Worm (Caenorhabditis elegans): ENCODE measurements around the gene arrd-5.
"Not testable (repeated sequence)": the region's sequence is repeated elsewhere in the genome, so short reads cannot be mapped to it uniquely, and the experiment has no call there.

The arrd-5 gene

DNA sequence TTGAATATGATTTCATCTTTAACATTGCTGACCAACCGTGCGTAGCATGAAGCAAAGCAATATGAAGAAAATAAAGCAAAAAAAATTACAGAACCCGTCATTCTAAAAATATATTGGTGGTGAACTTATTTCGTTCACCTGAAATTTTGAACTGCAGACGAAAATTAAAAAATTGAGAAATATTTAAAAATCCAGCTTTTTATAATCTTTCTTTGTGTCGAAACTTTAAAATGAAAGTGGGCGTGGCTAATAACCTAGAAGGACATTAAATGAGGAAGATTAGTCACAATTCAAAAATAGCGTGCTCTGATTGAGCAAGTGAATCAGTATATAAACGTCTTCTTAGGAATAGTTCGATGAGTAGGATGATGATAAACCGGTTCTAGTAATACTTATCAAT lies 14.5 kb downstream of the arrd-5 start, which contains the start of gene old-2:
Gene old-2, minus strand, starts transcription at position 101 of the 400 bp plus-strand sequence.
- TF ChIP-seq cog-1 (tag; optimal IDR thresholded peaks at IDR 0.05) (no peak), klf-2 (GFP tag; conservative IDR thresholded peaks at IDR 0.05) (no peak), med-1 (GFP tag; optimal IDR thresholded peaks at IDR 0.05; ENCODE audit: insufficient read depth) (no peak), ztf-29 (GFP tag; IDR thresholded peaks at IDR 0.05) (no peak), T22C8.4 (GFP tag; IDR thresholded peaks at IDR 0.05) (no peak), flt-1 (GFP tag; IDR thresholded peaks at IDR 0.05) (no peak), tab-1 (GFP tag; IDR thresholded peaks at IDR 0.05) (no peak), ref-1 (GFP tag; conservative IDR thresholded peaks at IDR 0.05) (no peak), ztf-23 (GFP tag; IDR thresholded peaks at IDR 0.05) (no peak)

DNA sequence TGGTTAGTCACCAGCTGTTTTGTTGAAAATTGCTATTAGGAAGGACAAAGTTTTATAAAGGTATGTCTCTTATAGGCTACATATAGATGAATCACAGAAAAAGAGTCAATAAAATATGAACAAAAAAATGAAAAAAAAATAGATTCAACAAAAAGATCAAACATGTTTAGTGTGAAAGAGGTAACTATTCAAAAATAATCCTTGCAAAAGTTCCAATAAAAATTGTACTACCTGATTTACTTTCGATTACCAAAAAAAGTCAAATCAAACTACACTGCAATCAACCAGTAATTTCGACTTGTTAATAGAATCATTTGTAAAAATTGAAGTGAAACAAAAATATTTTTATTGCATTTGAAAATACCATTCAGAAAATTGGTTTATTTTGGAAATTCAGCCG lies 15.9 kb downstream of the arrd-5 start, which contains the start of gene ZK938.10:
Gene ZK938.10, minus strand, starts transcription at position 101 of the 400 bp plus-strand sequence.
- TF ChIP-seq T22C8.4 (GFP tag; IDR thresholded peaks at IDR 0.05) (no peak), tab-1 (GFP tag; IDR thresholded peaks at IDR 0.05) (no peak), ztf-29 (GFP tag; IDR thresholded peaks at IDR 0.05) (no peak), cog-1 (tag; optimal IDR thresholded peaks at IDR 0.05) (no peak), flt-1 (GFP tag; IDR thresholded peaks at IDR 0.05) (no peak), ztf-23 (GFP tag; IDR thresholded peaks at IDR 0.05) (no peak), ref-1 (GFP tag; conservative IDR thresholded peaks at IDR 0.05) (no peak), med-1 (GFP tag; optimal IDR thresholded peaks at IDR 0.05; ENCODE audit: insufficient read depth) (no peak), klf-2 (GFP tag; conservative IDR thresholded peaks at IDR 0.05) (no peak)

DNA sequence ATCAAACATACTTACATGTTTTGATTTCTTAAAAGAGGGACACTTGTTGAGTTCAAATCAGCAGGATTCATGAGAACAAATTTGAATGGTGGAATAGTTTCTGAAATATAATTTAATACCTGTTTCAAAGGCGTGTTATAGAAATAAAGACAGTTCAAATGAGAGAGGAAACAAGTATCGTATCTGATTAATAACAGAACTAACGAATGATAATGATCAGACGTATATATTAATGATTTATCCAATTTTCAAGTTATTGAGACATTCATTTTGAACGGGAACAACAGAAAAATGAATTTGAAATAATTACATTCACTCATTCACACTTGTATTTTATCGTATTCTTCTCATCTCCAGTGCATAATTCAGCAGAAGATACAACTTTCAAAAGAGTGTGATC lies 20.6 kb downstream of the arrd-5 start, which contains the start of gene chil-4:
Gene chil-4, minus strand, starts transcription at position 101 of the 400 bp plus-strand sequence.
- TF ChIP-seq med-1 (GFP tag; optimal IDR thresholded peaks at IDR 0.05; ENCODE audit: insufficient read depth) (no peak), flt-1 (GFP tag; IDR thresholded peaks at IDR 0.05) (no peak), ztf-29 (GFP tag; IDR thresholded peaks at IDR 0.05) (no peak), cog-1 (tag; optimal IDR thresholded peaks at IDR 0.05) (no peak), ztf-23 (GFP tag; IDR thresholded peaks at IDR 0.05) (no peak), ref-1 (GFP tag; conservative IDR thresholded peaks at IDR 0.05) (no peak), T22C8.4 (GFP tag; IDR thresholded peaks at IDR 0.05) (no peak)

DNA sequence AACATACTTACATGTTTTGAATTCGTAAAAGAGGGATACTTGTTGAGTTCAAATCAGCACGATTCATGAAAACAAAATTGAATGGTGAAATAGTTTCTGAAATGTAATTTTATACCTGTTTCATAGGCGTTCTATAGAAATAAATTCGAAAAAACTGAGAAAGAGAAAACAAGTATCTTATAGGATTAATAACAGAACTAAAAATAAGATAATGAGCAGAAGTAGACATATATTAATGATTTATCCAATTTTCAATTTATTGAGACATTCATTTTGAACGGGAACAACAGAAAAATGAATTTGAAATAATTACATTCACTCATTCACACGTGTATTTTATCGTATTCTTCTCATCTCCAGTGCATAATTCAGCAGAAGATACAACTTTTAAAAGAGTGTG lies 22.8 kb downstream of the arrd-5 start, which contains the start of gene chil-6:
Gene chil-6, minus strand, starts transcription at position 101 of the 400 bp plus-strand sequence.
- TF ChIP-seq flt-1 (GFP tag; IDR thresholded peaks at IDR 0.05) (no peak), ref-1 (GFP tag; conservative IDR thresholded peaks at IDR 0.05) (no peak), klf-2 (GFP tag; conservative IDR thresholded peaks at IDR 0.05) (no peak), tab-1 (GFP tag; IDR thresholded peaks at IDR 0.05) (no peak), med-1 (GFP tag; optimal IDR thresholded peaks at IDR 0.05; ENCODE audit: insufficient read depth) (no peak), ztf-29 (GFP tag; IDR thresholded peaks at IDR 0.05) (no peak), cog-1 (tag; optimal IDR thresholded peaks at IDR 0.05) (no peak), ztf-23 (GFP tag; IDR thresholded peaks at IDR 0.05) (no peak), T22C8.4 (GFP tag; IDR thresholded peaks at IDR 0.05) (no peak)

DNA sequence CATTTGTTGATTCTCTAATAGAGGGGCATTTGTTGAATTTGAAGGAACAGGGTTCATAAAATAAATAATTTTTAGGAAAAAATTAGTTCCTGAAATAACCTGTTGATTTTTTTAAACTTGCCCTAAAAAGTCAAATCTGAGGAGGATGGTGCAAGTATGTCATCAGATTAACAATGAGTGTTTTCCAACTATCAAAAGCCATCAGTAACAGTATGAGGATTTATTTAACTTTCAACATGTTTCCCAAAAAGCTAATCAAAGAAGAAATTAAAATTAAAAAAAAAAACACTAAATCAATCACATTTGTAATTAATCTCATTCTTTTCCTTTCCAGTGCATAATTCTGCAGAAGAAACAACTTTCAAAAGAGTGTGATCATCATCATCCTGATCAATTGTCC lies 24.6 kb downstream of the arrd-5 start, which contains the start of gene chil-5:
Gene chil-5, minus strand, starts transcription at position 101 of the 400 bp plus-strand sequence.
- TF ChIP-seq ztf-29 (GFP tag; IDR thresholded peaks at IDR 0.05) (no peak), flt-1 (GFP tag; IDR thresholded peaks at IDR 0.05) (no peak), tab-1 (GFP tag; IDR thresholded peaks at IDR 0.05) (no peak), ztf-23 (GFP tag; IDR thresholded peaks at IDR 0.05) (no peak), cog-1 (tag; optimal IDR thresholded peaks at IDR 0.05) (no peak), ref-1 (GFP tag; conservative IDR thresholded peaks at IDR 0.05) (no peak), med-1 (GFP tag; optimal IDR thresholded peaks at IDR 0.05; ENCODE audit: insufficient read depth) (no peak), klf-2 (GFP tag; conservative IDR thresholded peaks at IDR 0.05) (no peak), T22C8.4 (GFP tag; IDR thresholded peaks at IDR 0.05) (no peak)

DNA sequence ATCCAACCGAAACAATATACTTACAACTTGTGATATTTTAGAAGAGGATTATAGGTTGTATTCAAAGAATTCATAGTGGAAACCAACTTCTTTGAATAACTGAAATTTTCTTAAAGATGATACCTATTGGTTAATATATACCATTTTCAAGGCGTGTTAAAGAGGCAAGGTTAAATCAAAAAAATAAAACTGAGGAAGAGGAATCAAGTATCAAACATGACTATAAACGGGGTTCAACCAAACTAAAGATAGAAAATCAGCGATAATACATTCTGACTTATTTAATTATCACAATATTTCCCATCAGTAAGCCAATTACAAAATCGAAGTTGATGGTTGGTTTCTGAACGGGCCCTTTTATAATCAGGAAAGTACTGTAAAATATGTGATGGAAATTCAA lies 26.4 kb downstream of the arrd-5 start, which contains the start of gene chil-3:
Gene chil-3, minus strand, starts transcription at position 101 of the 400 bp plus-strand sequence.
- TF ChIP-seq T22C8.4 (GFP tag; IDR thresholded peaks at IDR 0.05): no peak

DNA sequence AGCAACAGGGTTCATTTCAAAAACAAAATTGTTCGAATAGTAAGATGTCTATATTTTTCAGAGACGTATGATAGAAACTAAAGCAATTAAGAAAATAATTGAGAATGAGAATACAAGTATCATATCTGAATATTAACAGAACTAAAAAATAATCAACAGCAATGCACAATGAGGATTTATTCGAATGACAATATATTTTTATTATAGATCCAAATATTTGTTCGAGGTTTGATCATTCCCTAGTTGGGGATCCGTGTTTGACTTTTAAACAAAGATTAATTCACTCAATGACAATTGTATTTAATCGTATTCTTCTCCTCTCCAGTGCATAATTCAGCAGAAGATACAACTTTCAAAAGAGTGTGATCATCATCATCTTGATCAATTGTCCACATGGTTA lies 27.1 kb downstream of the arrd-5 start, which contains the start of gene C08H9.18:
Gene C08H9.18, minus strand, starts transcription at position 101 of the 400 bp plus-strand sequence.
- TF ChIP-seq cog-1 (tag; optimal IDR thresholded peaks at IDR 0.05) (no peak), T22C8.4 (GFP tag; IDR thresholded peaks at IDR 0.05) (no peak), ztf-23 (GFP tag; IDR thresholded peaks at IDR 0.05) (no peak), tab-1 (GFP tag; IDR thresholded peaks at IDR 0.05) (no peak), klf-2 (GFP tag; conservative IDR thresholded peaks at IDR 0.05) (no peak), ref-1 (GFP tag; conservative IDR thresholded peaks at IDR 0.05) (no peak), flt-1 (GFP tag; IDR thresholded peaks at IDR 0.05) (no peak), ztf-29 (GFP tag; IDR thresholded peaks at IDR 0.05) (no peak), med-1 (GFP tag; optimal IDR thresholded peaks at IDR 0.05; ENCODE audit: insufficient read depth) (no peak)

DNA sequence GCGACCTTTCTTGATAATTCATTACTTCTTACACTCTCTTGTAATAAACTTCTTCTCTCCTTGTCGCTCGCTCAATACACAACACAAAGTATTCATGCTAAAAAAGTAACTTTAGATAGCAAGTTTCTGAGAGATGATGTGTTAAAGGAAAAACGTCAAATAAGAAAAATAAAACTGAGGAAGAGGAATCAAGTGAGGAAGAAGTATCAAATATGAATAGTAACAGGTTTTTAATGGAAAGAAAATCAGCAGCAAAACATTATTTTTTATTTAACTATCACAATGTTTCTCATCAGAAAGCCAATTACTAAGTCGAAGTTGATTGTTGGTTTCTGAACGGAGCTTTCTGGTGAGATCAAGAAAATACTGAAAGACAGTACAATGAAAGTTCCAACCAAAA lies 31.4 kb downstream of the arrd-5 start, which contains the start of gene chil-1:
Gene chil-1, minus strand, starts transcription at position 101 of the 400 bp plus-strand sequence.
- TF ChIP-seq flt-1 (GFP tag; IDR thresholded peaks at IDR 0.05); ztf-23 (GFP tag; IDR thresholded peaks at IDR 0.05); med-1 (GFP tag; optimal IDR thresholded peaks at IDR 0.05; ENCODE audit: insufficient read depth): not testable (repeated sequence)

DNA sequence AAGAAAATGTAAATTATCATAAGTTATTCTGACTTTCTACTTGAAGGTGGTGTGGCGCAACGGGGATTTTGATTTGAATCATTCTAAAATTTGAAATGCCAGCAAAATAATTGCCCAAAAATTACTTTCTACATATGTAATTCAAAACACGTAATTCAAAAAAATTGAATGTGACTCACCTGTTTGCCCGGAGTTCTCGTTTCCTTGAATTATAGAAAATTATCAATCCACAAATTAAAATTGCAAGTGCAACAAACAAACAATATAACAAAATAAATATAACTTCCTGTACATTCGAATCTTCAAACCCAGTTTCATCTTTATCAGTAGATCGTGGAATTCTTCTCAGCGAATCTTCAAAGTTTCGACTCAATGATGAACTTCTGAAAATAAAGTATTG lies 33.2 kb downstream of the arrd-5 start:
- TF ChIP-seq klf-2 (GFP tag; conservative IDR thresholded peaks at IDR 0.05) (no peak), flt-1 (GFP tag; IDR thresholded peaks at IDR 0.05) (no peak), T22C8.4 (GFP tag; IDR thresholded peaks at IDR 0.05) (no peak), ref-1 (GFP tag; conservative IDR thresholded peaks at IDR 0.05) (no peak), ztf-23 (GFP tag; IDR thresholded peaks at IDR 0.05) (no peak), tab-1 (GFP tag; IDR thresholded peaks at IDR 0.05) (no peak), med-1 (GFP tag; optimal IDR thresholded peaks at IDR 0.05; ENCODE audit: insufficient read depth) (no peak), cog-1 (tag; optimal IDR thresholded peaks at IDR 0.05) (no peak), ztf-29 (GFP tag; IDR thresholded peaks at IDR 0.05) (no peak)

DNA sequence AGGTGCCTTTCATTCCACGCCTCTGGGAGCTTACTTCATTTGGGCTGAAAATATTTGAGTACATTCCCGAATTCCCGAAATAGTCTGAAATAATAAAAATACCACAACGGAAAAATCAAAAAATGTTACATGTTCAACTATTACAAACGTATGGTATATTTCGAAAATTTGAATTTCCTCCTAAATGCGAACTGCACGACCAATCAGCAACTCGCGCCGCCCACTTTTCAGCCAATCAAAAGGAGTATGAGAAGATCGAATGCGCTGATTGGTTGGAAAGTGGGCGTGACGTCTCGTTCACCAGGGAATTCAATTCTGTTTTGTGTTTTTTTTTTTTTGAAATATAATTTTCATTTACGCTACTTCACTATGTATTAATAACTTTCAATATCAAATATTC lies 33.7 kb downstream of the arrd-5 start, which contains the start of gene old-1:
Gene old-1, minus strand, starts transcription at position 50 of the 400 bp plus-strand sequence.
- TF ChIP-seq T22C8.4 (GFP tag; IDR thresholded peaks at IDR 0.05): no peak
- TF ChIP-seq ztf-29 (GFP tag; IDR thresholded peaks at IDR 0.05): no peak
- no peak for TF ChIP-seq klf-2 (GFP tag; conservative IDR thresholded peaks at IDR 0.05)
- no peak for TF ChIP-seq tab-1 (GFP tag; IDR thresholded peaks at IDR 0.05)
- no peak for TF ChIP-seq ztf-23 (GFP tag; IDR thresholded peaks at IDR 0.05)
- TF ChIP-seq flt-1 (GFP tag; IDR thresholded peaks at IDR 0.05): no peak
- no peak for TF ChIP-seq ref-1 (GFP tag; conservative IDR thresholded peaks at IDR 0.05)
- TF ChIP-seq med-1 (GFP tag; optimal IDR thresholded peaks at IDR 0.05; ENCODE audit: insufficient read depth): no peak
- TF ChIP-seq cog-1 (tag; optimal IDR thresholded peaks at IDR 0.05): no peak
